Worm (Caenorhabditis elegans) whole organism, L3 larva: ENCODE results near the gene fkh-2.

ENCODE experiments used
- ZK546.5 ChIP-seq: sonication (generic microtip); optimal IDR thresholded peaks from 2 replicates; lab custom pipeline; 2017; ENCODE audit warnings: missing biosample characterization, missing genetic modification characterization
- aly-2 ChIP-seq: fragments of 150-350 bp; optimal IDR thresholded peaks from 2 replicates; lab custom pipeline; 2014; ENCODE audit warnings: missing biosample characterization, missing genetic modification characterization
- ama-1 ChIP-seq: fragments of 150-350 bp; optimal IDR thresholded peaks from 2 replicates; lab custom pipeline; 2018
- daf-12 ChIP-seq: fragments of 150-350 bp; optimal IDR thresholded peaks from 2 replicates; lab custom pipeline; 2014; ENCODE audit warnings: missing biosample characterization, missing genetic modification reagents, missing genetic modification characterization
- elt-2 ChIP-seq: sonication (generic microtip); optimal IDR thresholded peaks from 2 replicates; lab custom pipeline; 2016; ENCODE audit warnings: missing genetic modification reagents, mild to moderate bottlenecking, missing genetic modification characterization, missing compliant biosample characterization
- jun-1 ChIP-seq: fragments of 150-350 bp; optimal IDR thresholded peaks from 2 replicates; lab custom pipeline; 2014; ENCODE audit warnings: missing biosample characterization, missing genetic modification reagents, missing genetic modification characterization
- nfya-1 ChIP-seq: sonication (generic microtip); optimal IDR thresholded peaks from 2 replicates; lab custom pipeline; 2017; ENCODE audit warnings: missing genetic modification characterization, mild to moderate bottlenecking, missing compliant biosample characterization, antibody characterized with exemption, moderate library complexity; ENCODE audit not compliant: insufficient read depth
- nhr-11 ChIP-seq: fragments of 150-350 bp; optimal IDR thresholded peaks from 2 replicates; lab custom pipeline; 2014; ENCODE audit warnings: missing biosample characterization, missing genetic modification characterization
- nhr-25 ChIP-seq: sonication (generic microtip); optimal IDR thresholded peaks from 2 replicates; lab custom pipeline; 2017; ENCODE audit warnings: missing biosample characterization, missing genetic modification characterization
- nhr-28 ChIP-seq: fragments of 150-350 bp; optimal IDR thresholded peaks from 2 replicates; lab custom pipeline; 2014; ENCODE audit warnings: missing biosample characterization, missing genetic modification characterization
- pha-4 ChIP-seq: fragments of 150-350 bp; optimal IDR thresholded peaks from 2 replicates; lab custom pipeline; 2014; ENCODE audit warnings: missing biosample characterization, missing genetic modification reagents, missing genetic modification characterization
- skn-1 ChIP-seq: fragments of 150-350 bp; optimal IDR thresholded peaks from 2 replicates; lab custom pipeline; 2014; ENCODE audit warnings: missing biosample characterization, missing genetic modification characterization
- tbx-2 ChIP-seq: sonication (generic microtip); optimal IDR thresholded peaks from 2 replicates; lab custom pipeline; 2016; ENCODE audit warnings: mild to moderate bottlenecking, missing genetic modification characterization, missing compliant biosample characterization
- ztf-4 ChIP-seq: fragments of 150-350 bp; optimal IDR thresholded peaks from 2 replicates; lab custom pipeline; 2014; ENCODE audit warnings: missing biosample characterization, missing genetic modification characterization

DNA sequence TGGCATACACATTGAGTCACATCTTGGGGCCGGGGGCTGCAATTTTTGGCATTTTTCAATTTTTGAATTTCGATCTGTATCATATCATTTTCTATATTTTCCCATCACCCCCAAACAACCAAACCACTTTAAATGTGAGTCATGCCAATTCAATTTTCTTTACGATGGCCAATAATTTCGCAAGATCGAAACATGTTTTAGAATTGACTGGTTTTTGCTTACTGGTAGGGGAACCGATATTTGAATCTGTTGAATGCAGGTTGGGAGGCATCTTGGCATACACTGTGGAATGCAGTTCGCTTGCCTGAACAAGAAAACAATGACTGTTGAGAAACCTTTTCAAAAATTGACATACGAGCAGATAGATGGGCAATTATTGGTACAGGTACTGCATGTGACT lies 49.0 kb upstream of the fkh-2 start:
- TF ChIP-seq ZK546.5 (tag; lab: Kevin White, UChicago) (no peak), ztf-4 (tag; lab: Kevin White, UChicago) (no peak), nfya-1 (tag; lab: Kevin White, UChicago) (no peak), nhr-28 (tag; lab: Kevin White, UChicago) (no peak), aly-2 (tag; lab: Kevin White, UChicago) (no peak), nhr-25 (tag; lab: Kevin White, UChicago) (no peak), daf-12 (no peak), jun-1 (tag; lab: Kevin White, UChicago) (no peak), elt-2 (tag; lab: Kevin White, UChicago) (no peak), tbx-2 (tag; lab: Kevin White, UChicago) (no peak), nhr-11 (tag; lab: Kevin White, UChicago) (no peak), pha-4 (tag; lab: Kevin White, UChicago) (no peak), ama-1 (no peak), skn-1 (tag; lab: Kevin White, UChicago) (no peak)
